Fruit fly (Drosophila melanogaster): Measurements from ENCODE around the gene Dpm2.

Dpm2 gene

DNA sequence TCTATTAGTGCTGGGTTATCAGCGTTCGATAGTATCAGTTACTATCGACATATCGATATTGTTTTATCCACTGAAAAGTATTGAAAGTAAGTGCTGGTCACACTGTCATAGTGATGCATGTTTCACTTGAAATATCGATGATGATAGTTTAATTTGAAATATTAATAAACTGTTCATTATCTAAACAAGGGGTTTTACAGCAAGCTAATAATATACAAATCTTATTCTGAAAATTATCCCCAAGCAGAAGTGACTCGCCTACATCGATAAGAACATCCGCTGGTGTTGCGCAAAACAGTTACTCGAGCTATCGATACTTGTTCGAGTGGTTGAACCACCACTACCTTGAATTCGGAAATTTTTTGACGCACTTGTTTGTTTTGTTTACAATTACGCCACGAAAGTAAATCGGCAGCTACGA lies at the start of gene Dpm2, which contains the start of the genes PIG-C and CG12016 (continued):
- no peak for TF ChIP-seq ss (GFP tag; optimal IDR thresholded peaks at IDR 0.05)
- TF ChIP-seq Eip75B (GFP tag; optimal IDR thresholded peaks at IDR 0.05), result no peak
- TF ChIP-seq svp (GFP tag), result peak; percentile 79
- no peak for TF ChIP-seq Ets96B (tag; optimal IDR thresholded peaks at IDR 0.05)
- TF ChIP-seq Met (GFP tag; optimal IDR thresholded peaks at IDR 0.05), result peak; percentile 71
- no peak for TF ChIP-seq CG34406 (GFP tag; optimal IDR thresholded peaks at IDR 0.05)
- peak; percentile 92 for TF ChIP-seq fkh (GFP tag; optimal IDR thresholded peaks at IDR 0.05)
- no peak for TF ChIP-seq CG6854 (GFP tag; optimal IDR thresholded peaks at IDR 0.05)

DNA sequence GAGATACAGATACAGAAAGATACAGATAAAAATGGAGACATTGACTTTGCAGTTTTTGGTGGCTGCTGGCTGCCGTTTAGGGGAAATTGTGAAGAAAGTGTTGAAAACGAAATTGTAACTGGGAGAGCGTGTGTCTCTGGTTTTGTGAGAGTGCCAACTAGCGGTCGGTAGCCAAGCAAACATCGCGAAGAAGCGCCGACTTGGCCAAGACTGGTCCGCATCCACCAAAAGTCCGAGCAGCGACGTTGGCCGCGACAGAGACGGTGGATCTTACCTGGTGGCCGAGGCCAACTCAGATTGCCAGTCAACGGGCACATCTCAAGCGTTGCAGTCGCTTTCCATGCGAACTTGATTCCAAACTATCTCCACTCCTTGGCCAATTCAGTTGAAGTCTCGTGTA lies 48.6 kb upstream of the Dpm2 start, which contains the start of gene CG14960:
Gene CG14960, plus strand, starts transcription at position 301 of the 400 bp plus-strand sequence.
- TF ChIP-seq OdsH (GFP tag; optimal IDR thresholded peaks at IDR 0.05) (no peak), Eip78C (GFP tag) (peak; percentile 54), Ets96B (tag; optimal IDR thresholded peaks at IDR 0.05) (no peak), pdm3 (GFP tag; optimal IDR thresholded peaks at IDR 0.05) (no peak), CG6163 (GFP tag; IDR thresholded peaks at IDR 0.05) (peak; percentile 30; the same call in 1 of the 3 replicates)

DNA sequence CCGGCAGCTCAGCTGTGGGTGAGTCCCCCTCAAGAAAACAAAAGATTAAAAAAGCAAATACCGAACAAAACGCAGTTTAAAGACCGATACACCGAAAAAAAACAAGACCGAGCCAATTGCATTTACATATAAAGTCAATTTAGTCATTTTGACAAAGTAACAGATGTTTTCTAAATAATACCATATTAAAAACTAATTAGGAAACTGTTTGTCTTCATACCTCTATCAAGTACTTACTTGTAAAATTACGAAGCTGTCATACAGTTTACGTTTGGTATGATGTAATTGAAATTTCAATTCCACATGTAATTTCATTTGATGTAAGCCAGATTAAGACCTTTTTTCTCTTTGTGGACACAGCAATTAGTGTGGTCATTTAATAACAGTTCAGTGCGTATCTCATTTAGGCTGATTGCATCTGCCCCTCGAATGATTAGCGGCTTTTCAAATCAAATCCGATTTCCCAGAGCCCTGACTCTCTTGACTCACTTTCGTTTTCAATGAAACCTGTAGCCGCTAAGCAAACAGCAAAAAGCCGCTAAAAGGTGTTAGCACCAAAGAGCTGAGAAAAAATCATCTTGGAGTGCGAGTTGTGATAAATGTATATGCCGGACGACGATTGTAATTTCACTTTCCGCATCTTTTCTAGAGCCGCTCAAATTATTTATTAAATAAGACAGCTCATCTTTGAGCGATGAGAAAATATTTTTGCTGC lies 44.7 kb upstream of the Dpm2 start:
- TF ChIP-seq CG15336 (GFP tag; IDR thresholded peaks at IDR 0.05), result 0 out of 2 replicates have a peak, but pooled peaks have one; percentile 16
- TF ChIP-seq CG31627 (GFP tag; optimal IDR thresholded peaks at IDR 0.05), result no peak
- no peak for TF ChIP-seq cyc (GFP tag; optimal IDR thresholded peaks at IDR 0.05)
- peak; percentile 54 for TF ChIP-seq CG32006 (GFP tag; optimal IDR thresholded peaks at IDR 0.05)
- peak; percentile 76 for TF ChIP-seq Eip78C (GFP tag)
- TF ChIP-seq Hr4 (GFP tag; optimal IDR thresholded peaks at IDR 0.05), result peak; percentile 40
- peak; percentile 17 for TF ChIP-seq achi (GFP tag; optimal IDR thresholded peaks at IDR 0.05)
- TF ChIP-seq CG3919 (GFP tag; optimal IDR thresholded peaks at IDR 0.05), result peak; percentile 6
- peak; percentile 59 for TF ChIP-seq Blimp-1 (GFP tag; optimal IDR thresholded peaks at IDR 0.05)

DNA sequence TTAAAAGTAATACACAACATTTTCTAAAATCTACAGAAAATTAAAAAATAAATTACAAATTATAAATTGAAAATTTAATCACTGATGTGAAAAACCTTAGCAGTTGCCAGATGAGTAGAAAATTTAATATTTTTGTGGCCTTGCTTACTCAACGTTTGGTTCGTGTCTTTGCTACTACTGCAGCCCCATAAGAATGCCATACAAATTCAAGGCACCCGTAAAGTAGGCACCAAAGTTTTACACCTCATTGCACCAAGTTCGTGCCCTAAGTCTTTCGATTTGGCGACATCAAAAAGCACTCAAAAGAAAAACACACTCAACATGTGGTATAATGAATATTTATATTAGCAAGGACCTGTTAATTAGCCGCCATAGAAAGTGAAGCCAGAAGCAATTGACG lies 42.4 kb upstream of the Dpm2 start:
- TF ChIP-seq Eip78C (GFP tag), result peak; percentile 9
- no peak for TF ChIP-seq topi (GFP tag; optimal IDR thresholded peaks at IDR 0.05)

DNA sequence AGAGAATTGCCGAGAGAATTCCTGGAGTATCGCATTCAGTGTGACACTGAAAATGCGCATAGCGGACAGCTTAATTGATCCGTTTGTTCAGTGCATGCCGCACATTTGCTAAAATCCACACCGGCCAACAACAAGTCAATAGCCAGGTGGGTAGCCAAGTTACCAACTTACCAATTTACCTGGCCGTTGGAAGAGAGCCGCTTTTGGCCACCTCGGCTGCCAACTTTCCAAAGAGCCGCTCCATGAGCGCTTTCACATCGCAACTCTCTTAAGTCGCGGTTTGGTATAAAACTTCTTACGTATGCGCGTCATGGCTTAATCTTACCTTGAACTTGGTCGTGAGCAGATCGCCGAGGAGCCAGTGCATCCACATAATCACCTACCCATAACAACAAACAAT lies 39.4 kb upstream of the Dpm2 start, which contains the start of gene CG12017:
Gene CG12017, plus strand, starts transcription at position 310 of the 400 bp plus-strand sequence.
- TF ChIP-seq Lpt (GFP tag; optimal IDR thresholded peaks at IDR 0.05) (no peak), dsx (GFP tag; optimal IDR thresholded peaks at IDR 0.05; ENCODE audit: poor library complexity, severe bottlenecking) (no peak), cyc (GFP tag; optimal IDR thresholded peaks at IDR 0.05) (no peak), fd59A (GFP tag; optimal IDR thresholded peaks at IDR 0.05) (no peak), vri (GFP tag; optimal IDR thresholded peaks at IDR 0.05) (no peak), CG32006 (GFP tag; optimal IDR thresholded peaks at IDR 0.05) (no peak), OdsH (GFP tag; optimal IDR thresholded peaks at IDR 0.05) (no peak), Sox102F (GFP tag; optimal IDR thresholded peaks at IDR 0.05) (peak; percentile 10), Ets21C (GFP tag; optimal IDR thresholded peaks at IDR 0.05) (no peak), Sox15 (GFP tag; optimal IDR thresholded peaks at IDR 0.05) (no peak), CG6808 (GFP tag; optimal IDR thresholded peaks at IDR 0.05) (no peak), CG3032 (tag; optimal IDR thresholded peaks at IDR 0.05) (no peak), Eip78C (GFP tag) (peak; percentile 59), Smox (GFP tag; optimal IDR thresholded peaks at IDR 0.05) (no peak)

DNA sequence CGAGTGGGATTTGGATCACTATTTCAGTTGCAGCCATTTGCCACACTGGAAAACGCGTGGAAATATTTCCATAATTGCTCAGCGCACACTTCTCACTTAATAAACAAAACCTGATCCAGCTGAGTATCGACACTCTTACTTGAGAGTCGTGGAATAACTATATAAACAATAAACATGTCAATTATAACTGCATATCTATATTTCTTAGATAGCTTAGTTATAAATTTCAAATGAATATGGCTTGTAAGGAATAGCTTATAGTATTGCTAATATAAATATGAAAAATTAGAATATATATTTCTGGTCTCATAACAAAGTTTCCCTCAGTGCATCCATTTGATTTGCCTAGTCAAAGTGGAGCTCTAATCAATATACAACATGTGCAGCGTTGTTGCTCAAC lies 36.1 kb upstream of the Dpm2 start:
- TF ChIP-seq CG4318 (GFP tag; optimal IDR thresholded peaks at IDR 0.05) (peak; percentile 40), Gug (GFP tag; IDR thresholded peaks at IDR 0.05) (no peak), pdm3 (GFP tag; optimal IDR thresholded peaks at IDR 0.05) (peak; percentile 4), eg (GFP tag; IDR thresholded peaks at IDR 0.05) (peak; percentile 41; the same call in 1 of the 3 replicates), salr (GFP tag; optimal IDR thresholded peaks at IDR 0.05) (peak in 1 of 2 experiments; percentile 16), CG8119 (GFP tag; IDR thresholded peaks at IDR 0.05) (peak; percentile 69), Hr38 (GFP tag; optimal IDR thresholded peaks at IDR 0.05) (no peak), ss (GFP tag; optimal IDR thresholded peaks at IDR 0.05) (no peak), OdsH (GFP tag; optimal IDR thresholded peaks at IDR 0.05) (peak; percentile 23), CG15336 (GFP tag; IDR thresholded peaks at IDR 0.05) (peak; percentile 73), Hr4 (GFP tag; optimal IDR thresholded peaks at IDR 0.05) (peak; percentile 71), CG32006 (GFP tag; optimal IDR thresholded peaks at IDR 0.05) (peak; percentile 75), Sox14 (GFP tag; optimal IDR thresholded peaks at IDR 0.05) (no peak), Ets96B (tag; optimal IDR thresholded peaks at IDR 0.05) (no peak), Eip78C (GFP tag) (peak; percentile 43)
